Fruit fly (Drosophila melanogaster) whole organism, prepupa: ENCODE measurements around the gene sau.

Experiments used
- Blimp-1 ChIP-seq: fragments of 200-800 bp; sonication (Bioruptor generic); optimal IDR thresholded peaks from 3 replicates; lab custom pipeline; 2017; ENCODE audit warnings: missing biosample characterization, missing genetic modification characterization, mild to moderate bottlenecking, moderate library complexity, missing genetic modification reagents
- CG10631 ChIP-seq: fragments of 200-800 bp; sonication (Bioruptor generic); optimal IDR thresholded peaks from 2 replicates; lab custom pipeline; 2016; ENCODE audit warnings: missing biosample characterization, missing genetic modification characterization
- CG10669 ChIP-seq: fragments of 200-800 bp; sonication (Bioruptor generic); optimal IDR thresholded peaks from 3 replicates; lab custom pipeline; 2018; ENCODE audit warnings: missing biosample characterization, mild to moderate bottlenecking, missing genetic modification characterization, moderate library complexity
- CG11762 ChIP-seq: fragments of 200-800 bp; sonication (Bioruptor generic); optimal IDR thresholded peaks from 3 replicates; lab custom pipeline; 2016; ENCODE audit warnings: missing biosample characterization, missing genetic modification characterization; ENCODE audit not compliant: insufficient read depth
- CG11902 ChIP-seq: fragments of 200-800 bp; sonication (Bioruptor generic); optimal IDR thresholded peaks from 3 replicates; lab custom pipeline; 2016; ENCODE audit warnings: missing biosample characterization, missing genetic modification characterization
- CG15336 ChIP-seq: fragments of 200-800 bp; sonication (Bioruptor generic); IDR thresholded peaks from 2 replicates; pipeline ENCODE4 v1.3.6; 2022; ENCODE audit warnings: missing biosample characterization, missing genetic modification characterization
- CG1621 ChIP-seq: fragments of 200-800 bp; sonication (Bioruptor generic); optimal IDR thresholded peaks from 3 replicates; lab custom pipeline; 2018; ENCODE audit warnings: missing biosample characterization, mild to moderate bottlenecking, missing genetic modification characterization
- CG16779 ChIP-seq: fragments of 200-800 bp; sonication (Bioruptor generic); optimal IDR thresholded peaks from 3 replicates; lab custom pipeline; 2017; ENCODE audit warnings: missing biosample characterization, mild to moderate bottlenecking, missing genetic modification characterization
- CG32006 ChIP-seq: fragments of 200-800 bp; sonication (Bioruptor generic); optimal IDR thresholded peaks from 3 replicates; lab custom pipeline; 2017; ENCODE audit warnings: missing biosample characterization, mild to moderate bottlenecking, missing genetic modification characterization
- CG3919 ChIP-seq: fragments of 200-800 bp; sonication (Bioruptor generic); optimal IDR thresholded peaks from 3 replicates; lab custom pipeline; 2016; ENCODE audit warnings: missing biosample characterization, missing genetic modification characterization
- CG6276 ChIP-seq: fragments of 200-800 bp; sonication (Bioruptor generic); optimal IDR thresholded peaks from 2 replicates; lab custom pipeline; 2017; ENCODE audit warnings: missing biosample characterization, mild to moderate bottlenecking, missing genetic modification characterization
- CG6808 ChIP-seq: fragments of 200-800 bp; sonication (Bioruptor generic); optimal IDR thresholded peaks from 3 replicates; lab custom pipeline; 2017; ENCODE audit warnings: missing biosample characterization, missing genetic modification characterization, mild to moderate bottlenecking, moderate library complexity, missing genetic modification reagents
- CG6854 ChIP-seq: fragments of 200-800 bp; sonication (Bioruptor generic); optimal IDR thresholded peaks from 2 replicates; lab custom pipeline; 2017; ENCODE audit warnings: missing biosample characterization, mild to moderate bottlenecking, missing genetic modification characterization
- CG7368 ChIP-seq: fragments of 200-800 bp; sonication (Bioruptor generic); optimal IDR thresholded peaks from 3 replicates; lab custom pipeline; 2016; ENCODE audit warnings: missing biosample characterization, missing genetic modification characterization
- CG8119 ChIP-seq: fragments of 200-800 bp; sonication (Bioruptor generic); IDR thresholded peaks from 3 replicates; pipeline ENCODE4 v1.3.6; 2022; ENCODE audit warnings: missing biosample characterization, missing genetic modification characterization
- CG8319 ChIP-seq: fragments of 200-800 bp; sonication (Bioruptor generic); optimal IDR thresholded peaks from 3 replicates; lab custom pipeline; 2016; ENCODE audit warnings: missing biosample characterization, missing genetic modification characterization
- CG9139 ChIP-seq: fragments of 200-800 bp; sonication (Bioruptor generic); optimal IDR thresholded peaks from 3 replicates; lab custom pipeline; 2017; ENCODE audit warnings: missing biosample characterization, mild to moderate bottlenecking, missing genetic modification characterization
- Ets21C ChIP-seq: fragments of 200-800 bp; sonication (Bioruptor generic); optimal IDR thresholded peaks from 3 replicates; lab custom pipeline; 2016; ENCODE audit warnings: missing biosample characterization, missing genetic modification characterization
- Ets96B ChIP-seq: fragments of 200-800 bp; optimal IDR thresholded peaks from 2 replicates; lab custom pipeline; 2019; ENCODE audit warnings: missing biosample characterization, mild to moderate bottlenecking, missing genetic modification characterization, moderate library complexity
- Gug ChIP-seq: fragments of 200-800 bp; sonication (Bioruptor generic); IDR thresholded peaks from 2 replicates; pipeline ENCODE4 v1.3.6; 2022; ENCODE audit warnings: missing biosample characterization, missing genetic modification characterization
- Hr38 ChIP-seq: sonication (Bioruptor generic); optimal IDR thresholded peaks from 2 replicates; lab custom pipeline; 2016; ENCODE audit warnings: missing biosample characterization, missing genetic modification characterization
- Hr39 ChIP-seq: fragments of 200-800 bp; sonication (Bioruptor generic); optimal IDR thresholded peaks from 2 replicates; lab custom pipeline; 2016; ENCODE audit warnings: missing biosample characterization, missing genetic modification characterization
- Lpt ChIP-seq: fragments of 200-800 bp; sonication (Bioruptor generic); optimal IDR thresholded peaks from 3 replicates; lab custom pipeline; 2016; ENCODE audit warnings: missing biosample characterization, missing genetic modification characterization
- Met ChIP-seq: fragments of 200-800 bp; sonication (Bioruptor generic); optimal IDR thresholded peaks from 3 replicates; lab custom pipeline; 2016; ENCODE audit warnings: missing biosample characterization, missing genetic modification characterization
- OdsH ChIP-seq: fragments of 200-800 bp; sonication (Bioruptor generic); optimal IDR thresholded peaks from 3 replicates; lab custom pipeline; 2016; ENCODE audit warnings: missing biosample characterization, missing genetic modification characterization
- Smox ChIP-seq: fragments of 200-800 bp; sonication (Bioruptor generic); optimal IDR thresholded peaks from 3 replicates; lab custom pipeline; 2016; ENCODE audit warnings: missing biosample characterization, missing genetic modification characterization
- Sox102F ChIP-seq: fragments of 200-800 bp; sonication (Bioruptor generic); optimal IDR thresholded peaks from 2 replicates; lab custom pipeline; 2016; ENCODE audit warnings: missing biosample characterization, mild to moderate bottlenecking, missing genetic modification characterization
- Sox14 ChIP-seq: fragments of 200-800 bp; sonication (Bioruptor generic); optimal IDR thresholded peaks from 3 replicates; lab custom pipeline; 2016; ENCODE audit warnings: missing biosample characterization, missing genetic modification characterization
- Sox15 ChIP-seq: fragments of 200-800 bp; sonication (Bioruptor generic); optimal IDR thresholded peaks from 3 replicates; lab custom pipeline; 2016; ENCODE audit warnings: missing biosample characterization, missing genetic modification characterization
- acj6 ChIP-seq: fragments of 200-800 bp; sonication (Bioruptor generic); optimal IDR thresholded peaks from 3 replicates; lab custom pipeline; 2016; ENCODE audit warnings: missing biosample characterization, missing genetic modification characterization
- cyc ChIP-seq: fragments of 200-800 bp; sonication (Bioruptor generic); optimal IDR thresholded peaks from 3 replicates; lab custom pipeline; 2016; ENCODE audit warnings: missing biosample characterization, missing genetic modification characterization
- dsx ChIP-seq: fragments of 200-800 bp; optimal IDR thresholded peaks from 3 replicates; lab custom pipeline; 2019; ENCODE audit warnings: missing biosample characterization, mild to moderate bottlenecking, missing genetic modification characterization, moderate library complexity; ENCODE audit not compliant: poor library complexity, severe bottlenecking
- eg ChIP-seq: fragments of 200-800 bp; sonication (Bioruptor generic); IDR thresholded peaks from 3 replicates; pipeline ENCODE4 v1.3.6; 2022; ENCODE audit warnings: missing biosample characterization, missing genetic modification characterization
- fd59A ChIP-seq: fragments of 200-800 bp; sonication (Bioruptor generic); optimal IDR thresholded peaks from 2 replicates; lab custom pipeline; 2017; ENCODE audit warnings: missing biosample characterization, mild to moderate bottlenecking, missing genetic modification characterization, missing genetic modification reagents
- fd85E ChIP-seq: fragments of 200-800 bp; sonication (Bioruptor generic); optimal IDR thresholded peaks from 3 replicates; lab custom pipeline; 2016; ENCODE audit warnings: missing biosample characterization, missing genetic modification characterization
- lz ChIP-seq: fragments of 200-800 bp; sonication (Bioruptor generic); optimal IDR thresholded peaks from 3 replicates; lab custom pipeline; 2016; ENCODE audit warnings: missing biosample characterization, missing genetic modification characterization
- net ChIP-seq: fragments of 200-800 bp; sonication (Bioruptor generic); optimal IDR thresholded peaks from 3 replicates; lab custom pipeline; 2016; ENCODE audit warnings: missing biosample characterization, missing genetic modification characterization
- pdm3 ChIP-seq: fragments of 200-800 bp; sonication (Bioruptor generic); optimal IDR thresholded peaks from 3 replicates; lab custom pipeline; 2016; ENCODE audit warnings: missing biosample characterization, missing genetic modification characterization
- salr ChIP-seq, 2 experiments: fragments of 200-800 bp; sonication (Bioruptor generic); optimal IDR thresholded peaks; 3 replicates each; lab custom pipeline; 2016 to 2018; ENCODE audit warnings: missing biosample characterization in 2 of 2, missing genetic modification characterization in 2 of 2, mild to moderate bottlenecking in 1 of 2
- ss ChIP-seq, 2 experiments: fragments of 200-800 bp; sonication (Bioruptor generic); optimal IDR thresholded peaks; 2 replicates in 1 of 2; 3 replicates in 1 of 2; lab custom pipeline; 2017 to 2018; ENCODE audit warnings: mild to moderate bottlenecking in 2 of 2, missing biosample characterization in 2 of 2, missing genetic modification characterization in 2 of 2, moderate library complexity in 1 of 2
- svp ChIP-seq: fragments of 200-800 bp; sonication (Bioruptor generic); peaks from one replicate; lab custom pipeline; 2016; ENCODE audit warnings: missing biosample characterization, missing genetic modification characterization
- topi ChIP-seq: fragments of 200-800 bp; sonication (Bioruptor generic); optimal IDR thresholded peaks from 3 replicates; lab custom pipeline; 2016; ENCODE audit warnings: missing biosample characterization, missing genetic modification characterization
- vri ChIP-seq: fragments of 200-800 bp; sonication (Bioruptor generic); optimal IDR thresholded peaks from 3 replicates; lab custom pipeline; 2016; ENCODE audit warnings: missing biosample characterization, mild to moderate bottlenecking, missing genetic modification characterization

sau gene

DNA sequence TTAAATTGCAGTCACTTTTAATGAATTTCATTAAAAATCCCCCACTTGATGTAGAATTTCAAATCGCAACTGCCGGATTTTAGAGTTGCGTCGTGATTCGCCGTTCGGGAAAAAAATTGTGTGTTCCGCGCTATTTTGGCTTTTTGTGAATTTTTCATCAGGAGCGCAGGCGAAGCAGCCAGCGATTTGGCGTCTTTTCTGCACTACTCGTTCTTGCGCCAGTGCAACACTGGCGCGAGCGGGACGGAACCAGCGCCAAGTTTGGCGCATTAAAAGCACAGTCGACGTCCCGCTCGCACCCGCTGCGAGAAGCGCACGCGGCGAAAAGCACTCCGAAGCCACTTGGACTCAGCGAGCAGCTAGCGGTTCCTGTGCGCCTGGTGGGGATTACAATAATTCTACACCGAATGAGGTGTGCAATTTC is 32.8 kb upstream of the sau start (continued):
- TF ChIP-seq OdsH (GFP tag; lab: Kevin White, UChicago) (no peak), Sox15 (GFP tag; lab: Kevin White, UChicago) (no peak), Sox102F (GFP tag; lab: Kevin White, UChicago) (peak; percentile 45), CG10631 (GFP tag; lab: Kevin White, UChicago) (no peak), Gug (GFP tag; lab: Robert Waterston, UW) (no peak), CG1621 (tag; lab: Kevin White, UChicago) (peak; percentile 100), CG15336 (GFP tag; lab: Robert Waterston, UW) (no peak), CG6854 (GFP tag; lab: Kevin White, UChicago) (peak; percentile 77), CG11762 (no peak), CG8319 (GFP tag; lab: Kevin White, UChicago) (peak; percentile 56), vri (GFP tag; lab: Kevin White, UChicago) (peak; percentile 64), fd85E (no peak), CG6276 (peak; percentile 61), topi (GFP tag; lab: Kevin White, UChicago) (peak; percentile 59), CG7368 (peak; percentile 56), Hr38 (GFP tag; lab: Kevin White, UChicago) (no peak), svp (GFP tag; lab: Kevin White, UChicago) (peak; percentile 89), net (peak; percentile 68), CG10669 (peak; percentile 2), salr (GFP tag; optimal IDR thresholded peaks at IDR 0.05; lab: Kevin White, UChicago) (peak in 1 of 2 experiments; percentile 9), CG32006 (GFP tag; lab: Kevin White, UChicago) (peak; percentile 56), dsx (peak; percentile 58), fd59A (peak; percentile 2), CG6808 (GFP tag; lab: Kevin White, UChicago) (peak; percentile 50), ss (GFP tag; optimal IDR thresholded peaks at IDR 0.05; lab: Kevin White, UChicago) (peak; percentile 38 to 39), CG9139 (peak; percentile 74), CG16779 (peak; percentile 60), eg (GFP tag; lab: Robert Waterston, UW) (no peak), Ets21C (GFP tag; lab: Kevin White, UChicago) (peak; percentile 20), CG11902 (GFP tag; lab: Kevin White, UChicago) (no peak), CG3919 (peak; percentile 54), Ets96B (tag; lab: Kevin White, UChicago) (peak; percentile 52), acj6 (GFP tag; lab: Kevin White, UChicago) (peak; percentile 9), CG8119 (GFP tag; lab: Robert Waterston, UW) (no peak), Met (GFP tag; lab: Kevin White, UChicago) (peak; percentile 61), Blimp-1 (GFP tag; lab: Kevin White, UChicago) (peak; percentile 30), lz (peak; percentile 31), Smox (GFP tag; lab: Kevin White, UChicago) (peak; percentile 40), Lpt (GFP tag; lab: Kevin White, UChicago) (peak; percentile 72), Sox14 (GFP tag; lab: Kevin White, UChicago) (peak; percentile 79), cyc (GFP tag; lab: Kevin White, UChicago) (no peak), Hr39 (GFP tag; lab: Kevin White, UChicago) (no peak)

DNA sequence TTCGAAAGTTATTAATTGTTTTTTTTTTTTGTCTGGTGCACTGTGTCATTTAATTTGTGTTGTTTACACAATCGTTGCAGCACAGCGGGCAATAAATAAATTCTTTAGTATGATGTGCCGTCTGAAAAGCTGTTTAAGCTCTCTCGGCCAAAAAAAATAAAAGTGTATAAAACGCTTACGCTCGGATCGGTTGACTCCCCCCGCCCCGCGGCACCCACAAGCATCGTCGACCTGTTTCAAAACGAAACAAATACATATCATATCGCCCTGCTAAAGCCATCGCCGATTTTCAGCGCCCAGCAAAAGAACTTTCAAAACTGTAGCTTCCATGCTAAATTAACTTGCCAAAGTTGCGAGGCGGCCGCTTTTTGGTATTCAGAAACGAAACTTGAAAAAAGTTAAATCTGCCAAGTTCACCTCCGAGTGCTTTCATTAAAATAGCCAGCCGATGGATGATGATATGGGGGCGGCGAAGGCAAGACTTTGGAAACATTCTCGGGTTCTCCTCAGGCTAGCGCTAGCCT is 31.8 kb upstream of the sau start:
- TF ChIP-seq CG6854 (GFP tag; lab: Kevin White, UChicago): peak; percentile 29
- peak; percentile 52 for TF ChIP-seq svp (GFP tag; lab: Kevin White, UChicago)
- peak; percentile 10 for TF ChIP-seq Blimp-1 (GFP tag; lab: Kevin White, UChicago)
- TF ChIP-seq pdm3 (GFP tag; lab: Kevin White, UChicago): no peak
- TF ChIP-seq vri (GFP tag; lab: Kevin White, UChicago): peak; percentile 28
- TF ChIP-seq CG32006 (GFP tag; lab: Kevin White, UChicago): no peak
- TF ChIP-seq, all 60 proteins: peak for 4
